Worm (Caenorhabditis elegans): ENCODE results near the gene C18A11.3.
A peak's percentile ranks its signal among the peaks of the same experiment; 100 is the strongest.

Gene C18A11.3

DNA sequence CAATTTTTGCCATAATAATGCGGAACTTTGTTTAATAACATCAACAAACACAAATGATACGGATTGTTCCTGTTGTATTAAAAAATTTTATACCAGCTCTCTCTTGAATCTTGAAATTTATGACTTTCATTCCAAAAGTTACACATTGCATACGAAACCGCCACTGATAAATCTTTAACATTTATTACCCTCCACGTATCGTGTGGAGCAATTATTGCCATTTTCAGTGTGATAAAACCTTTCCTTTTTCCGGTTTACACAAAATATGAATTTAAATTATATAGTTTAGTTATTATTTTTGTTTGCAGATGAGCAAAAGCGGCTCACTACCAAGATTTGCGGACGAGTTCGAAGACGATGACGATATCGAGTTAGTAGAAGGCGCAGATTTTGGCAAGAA, at the start of gene C18A11.3:
TSS of gene C18A11.3 (plus strand) at position 301 of the 400 bp plus-strand sequence.
- TF ChIP-seq elt-2 (tag; optimal IDR thresholded peaks at IDR 0.05) = peak; percentile 47
- TF ChIP-seq nhr-67 (tag; optimal IDR thresholded peaks at IDR 0.05) = no peak

DNA sequence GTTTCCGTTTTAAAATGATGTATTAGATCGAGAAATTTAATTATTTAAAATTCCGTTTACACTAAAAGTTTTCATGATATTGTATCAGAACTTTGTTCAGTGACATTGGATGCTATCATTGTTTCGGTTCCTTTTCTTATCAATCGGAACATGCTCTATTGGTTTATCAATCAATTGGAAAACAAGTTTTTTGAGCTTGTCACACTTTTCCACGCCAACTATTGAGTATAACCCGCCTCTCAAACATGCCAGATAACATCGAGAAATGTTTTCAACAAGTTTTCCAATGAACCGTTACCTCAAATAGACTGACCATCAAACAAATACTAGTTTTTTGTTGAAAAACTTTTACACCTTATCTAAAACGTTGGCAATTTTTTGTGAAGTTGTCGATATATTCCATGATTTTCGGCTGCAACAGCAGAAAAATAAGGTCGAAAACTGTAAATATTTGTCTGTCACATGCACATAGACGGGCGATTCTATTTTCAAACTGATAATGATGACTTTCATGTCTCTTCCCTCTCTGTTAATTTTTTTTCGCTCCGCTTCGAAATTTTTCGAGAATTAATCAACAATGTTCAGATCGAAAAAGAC, 46.4 kb upstream of the C18A11.3 start, which contains the start of gene unk-1:
TSS of gene unk-1 (plus strand) at position 577 of the 597 bp plus-strand sequence.
- TF ChIP-seq nhr-43 (tag; optimal IDR thresholded peaks at IDR 0.05; ENCODE audit: poor library complexity, severe bottlenecking) (no peak), pha-4 (tag; optimal IDR thresholded peaks at IDR 0.05) (peak; percentile 47), pqm-1 (tag; optimal IDR thresholded peaks at IDR 0.05) (peak; percentile 43), snpc-4 (tag; optimal IDR thresholded peaks at IDR 0.05) (no peak), ceh-28 (tag; optimal IDR thresholded peaks at IDR 0.05) (peak; percentile 34), skn-1 (tag; optimal IDR thresholded peaks at IDR 0.05) (peak; percentile 19), ZK546.5 (tag; optimal IDR thresholded peaks at IDR 0.05) (no peak), hmg-11 (tag; optimal IDR thresholded peaks at IDR 0.05) (no peak), jun-1 (tag; optimal IDR thresholded peaks at IDR 0.05) (peak; percentile 35), elt-2 (tag; optimal IDR thresholded peaks at IDR 0.05) (peak; percentile 91), lin-39 (tag; optimal IDR thresholded peaks at IDR 0.05) (no peak)

DNA sequence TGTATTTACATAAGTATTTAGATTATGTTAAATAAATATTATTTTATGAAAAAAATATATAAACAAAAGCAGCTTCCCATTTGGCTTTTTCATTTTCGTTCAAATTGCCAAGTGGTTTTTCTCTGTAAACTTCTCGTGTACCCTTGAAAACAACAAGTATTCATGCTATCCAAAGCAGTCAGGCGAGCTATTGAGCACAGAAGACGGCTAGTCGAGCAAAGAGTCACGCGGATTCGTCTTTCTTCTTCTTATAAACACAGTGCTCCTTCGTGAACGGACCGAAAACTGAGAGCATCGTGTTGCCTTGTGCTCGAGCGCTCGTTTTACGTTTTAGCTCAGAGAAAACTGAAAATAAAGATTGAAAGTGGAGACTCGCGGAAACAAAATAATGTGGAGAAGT, 45.0 kb upstream of the C18A11.3 start:
- peak; percentile 12 for TF ChIP-seq nfya-1 (tag; optimal IDR thresholded peaks at IDR 0.05; ENCODE audit: insufficient read depth)
- TF ChIP-seq fos-1 (tag; optimal IDR thresholded peaks at IDR 0.05) = no peak

DNA sequence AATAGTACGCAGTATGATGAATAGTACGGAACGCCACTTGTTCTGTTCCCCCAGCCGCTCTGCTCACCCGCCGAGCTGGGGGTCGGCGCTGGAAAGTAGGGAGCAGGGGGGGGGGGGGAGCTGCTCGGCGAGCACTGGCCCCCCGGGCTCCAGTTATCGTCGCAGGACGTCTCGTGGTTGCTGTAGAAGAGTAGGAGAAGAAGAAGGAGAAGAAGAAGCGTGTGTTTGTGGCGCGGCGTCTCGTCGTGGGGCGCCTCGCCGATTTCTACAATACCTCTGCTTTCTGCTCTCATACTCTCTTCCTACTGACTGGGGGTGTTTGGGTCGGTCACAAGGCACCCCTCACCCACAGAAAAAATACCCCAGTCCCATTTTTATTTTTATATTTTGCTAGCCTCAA, 43.6 kb upstream of the C18A11.3 start:
- TF ChIP-seq ceh-82 (tag; optimal IDR thresholded peaks at IDR 0.05) (no peak), pqm-1 (tag; optimal IDR thresholded peaks at IDR 0.05) (no peak), fkh-10 (GFP tag; optimal IDR thresholded peaks at IDR 0.05) (peak; percentile 24), elt-3 (tag; optimal IDR thresholded peaks at IDR 0.05) (no peak), nhr-28 (tag; optimal IDR thresholded peaks at IDR 0.05) (no peak), mdl-1 (tag; optimal IDR thresholded peaks at IDR 0.05) (peak; percentile 4), ceh-16 (tag; optimal IDR thresholded peaks at IDR 0.05) (no peak), hmg-11 (tag; optimal IDR thresholded peaks at IDR 0.05) (peak; percentile 81), lin-39 (tag; optimal IDR thresholded peaks at IDR 0.05) (peak; percentile 76), nhr-11 (tag; optimal IDR thresholded peaks at IDR 0.05) (no peak), lsy-12 (tag; optimal IDR thresholded peaks at IDR 0.05) (peak; percentile 46), pha-4 (tag; optimal IDR thresholded peaks at IDR 0.05) (peak; percentile 26), lin-15B (tag; optimal IDR thresholded peaks at IDR 0.05) (no peak), zag-1 (tag; optimal IDR thresholded peaks at IDR 0.05) (no peak), ceh-9 (tag; optimal IDR thresholded peaks at IDR 0.05) (no peak), snpc-4 (tag; optimal IDR thresholded peaks at IDR 0.05) (no peak), nhr-12 (tag; optimal IDR thresholded peaks at IDR 0.05) (no peak), nfya-1 (tag; optimal IDR thresholded peaks at IDR 0.05; ENCODE audit: insufficient read depth) (peak; percentile 69), fkh-2 (tag; optimal IDR thresholded peaks at IDR 0.05) (no peak), daf-12 (tag; optimal IDR thresholded peaks at IDR 0.05) (no peak), tbx-2 (tag; optimal IDR thresholded peaks at IDR 0.05) (no peak), nhr-25 (tag; optimal IDR thresholded peaks at IDR 0.05) (no peak), fos-1 (tag; optimal IDR thresholded peaks at IDR 0.05) (no peak), mml-1 (tag; optimal IDR thresholded peaks at IDR 0.05) (no peak)

DNA sequence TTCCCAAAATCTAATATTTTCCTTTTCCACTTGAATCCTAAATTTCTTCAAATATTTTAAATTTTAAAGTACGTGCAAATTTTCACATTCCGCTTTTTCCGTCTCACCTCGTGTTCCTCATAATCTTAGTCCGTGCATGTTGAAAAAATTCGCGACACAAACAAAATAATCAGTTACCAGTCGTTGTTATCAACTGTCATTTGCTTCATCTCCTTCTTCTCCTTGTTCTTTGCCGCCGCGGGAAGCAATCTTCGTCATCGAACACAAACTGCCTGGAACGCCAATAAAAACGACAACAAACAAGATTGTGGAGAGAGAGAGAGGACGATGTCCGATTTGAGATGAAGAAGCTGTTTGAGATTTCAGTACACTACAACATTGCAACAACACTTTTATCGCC, 43.2 kb upstream of the C18A11.3 start, which contains the start of gene C34D10.5:
TSS of gene C34D10.5 (plus strand) at position 269 of the 400 bp plus-strand sequence.
- no peak for TF ChIP-seq nhr-43 (tag; optimal IDR thresholded peaks at IDR 0.05; ENCODE audit: poor library complexity, severe bottlenecking)
- TF ChIP-seq elt-3 (tag; optimal IDR thresholded peaks at IDR 0.05) = no peak
- no peak for TF ChIP-seq aly-2 (tag; optimal IDR thresholded peaks at IDR 0.05)
- no peak for TF ChIP-seq nhr-25 (tag; optimal IDR thresholded peaks at IDR 0.05)
- peak; percentile 7 for TF ChIP-seq pqm-1 (tag; optimal IDR thresholded peaks at IDR 0.05)
- TF ChIP-seq egl-27 (tag; optimal IDR thresholded peaks at IDR 0.05) = no peak
- peak; percentile 48 for TF ChIP-seq ama-1 (optimal IDR thresholded peaks at IDR 0.05)
- TF ChIP-seq nhr-67 (tag; optimal IDR thresholded peaks at IDR 0.05) = no peak
- TF ChIP-seq elt-2 (tag; optimal IDR thresholded peaks at IDR 0.05) = peak; percentile 60
- TF ChIP-seq lsy-12 (tag; optimal IDR thresholded peaks at IDR 0.05) = no peak
- TF ChIP-seq ceh-28 (tag; optimal IDR thresholded peaks at IDR 0.05) = no peak
- no peak for TF ChIP-seq daf-12 (tag; optimal IDR thresholded peaks at IDR 0.05)
- no peak for TF ChIP-seq nhr-11 (tag; optimal IDR thresholded peaks at IDR 0.05)

All from whole organism, L3 larva.